Fruit fly (Drosophila melanogaster) Kc167 (cell line): ENCODE data around the gene CG12541.

Experiments
- Myc ChIP-seq: fragments of >200 bp; optimal IDR thresholded peaks from 2 replicates; lab custom pipeline; 2017; ENCODE audit warnings: missing external identifiers
- Sin3A ChIP-seq: fragments of >200 bp; optimal IDR thresholded peaks from 2 replicates; lab custom pipeline; 2018; ENCODE audit warnings: missing external identifiers
- h ChIP-seq: fragments of >200 bp; optimal IDR thresholded peaks from 3 replicates; lab custom pipeline; 2018; ENCODE audit warnings: missing external identifiers
- insv ChIP-seq: fragments of >200 bp; optimal IDR thresholded peaks from 3 replicates; lab custom pipeline; 2018; ENCODE audit warnings: missing external identifiers
- psq ChIP-seq: fragments of >200 bp; optimal IDR thresholded peaks from 2 replicates; lab custom pipeline; 2017; ENCODE audit warnings: missing external identifiers
- ttk ChIP-seq: sonication (Bioruptor generic); optimal IDR thresholded peaks from 2 replicates; lab custom pipeline; 2017; ENCODE audit warnings: missing external identifiers

The CG12541 gene

DNA sequence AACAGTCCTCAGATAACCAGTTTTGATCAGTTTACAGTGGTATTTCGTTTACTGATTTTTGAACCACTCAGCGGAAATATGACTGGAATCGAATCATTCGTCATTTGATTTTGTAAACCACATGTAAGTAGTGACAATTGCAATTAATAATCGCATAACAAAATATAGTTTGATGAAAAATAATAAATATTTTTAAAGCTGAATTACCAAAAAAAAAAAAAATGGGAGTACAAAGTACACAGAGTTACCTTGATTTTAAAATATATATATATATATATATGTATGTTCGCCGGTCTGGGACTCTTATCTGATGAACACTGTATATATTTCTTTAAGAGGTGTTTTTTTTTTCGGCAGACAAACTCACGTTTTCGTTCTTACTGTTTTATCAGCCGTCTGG, 1.4 kb upstream of the CG12541 start:
- TF ChIP-seq Sin3A (lab: Kevin White, UChicago): no peak
- no peak for TF ChIP-seq psq (lab: Kevin White, UChicago)
- TF ChIP-seq h (lab: Kevin White, UChicago): no peak
- no peak for TF ChIP-seq ttk
- TF ChIP-seq Myc (lab: Kevin White, UChicago): no peak
- no peak for TF ChIP-seq insv (lab: Kevin White, UChicago)

DNA sequence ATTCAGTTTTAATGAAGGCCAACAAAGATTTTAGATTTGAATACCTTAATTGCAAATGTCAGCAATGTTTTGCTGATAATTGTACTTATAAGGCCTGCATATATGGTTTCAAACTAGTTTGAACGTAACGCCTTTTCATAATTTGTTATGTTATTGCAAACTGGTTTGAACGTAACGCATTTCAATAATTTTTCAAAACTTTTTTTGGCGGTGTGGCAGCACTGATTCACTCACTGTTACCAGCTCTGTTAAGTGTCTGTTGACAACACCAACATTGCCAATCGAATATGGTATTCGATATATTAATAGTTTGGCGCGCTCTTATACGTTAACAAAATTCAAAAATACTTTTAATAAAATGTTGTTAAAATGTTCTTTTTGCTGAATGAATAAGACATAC, 756 bp upstream of the CG12541 start:
- peak; percentile 68 for TF ChIP-seq psq (lab: Kevin White, UChicago)
- TF ChIP-seq insv (lab: Kevin White, UChicago): no peak
- TF ChIP-seq Myc (lab: Kevin White, UChicago): no peak

DNA sequence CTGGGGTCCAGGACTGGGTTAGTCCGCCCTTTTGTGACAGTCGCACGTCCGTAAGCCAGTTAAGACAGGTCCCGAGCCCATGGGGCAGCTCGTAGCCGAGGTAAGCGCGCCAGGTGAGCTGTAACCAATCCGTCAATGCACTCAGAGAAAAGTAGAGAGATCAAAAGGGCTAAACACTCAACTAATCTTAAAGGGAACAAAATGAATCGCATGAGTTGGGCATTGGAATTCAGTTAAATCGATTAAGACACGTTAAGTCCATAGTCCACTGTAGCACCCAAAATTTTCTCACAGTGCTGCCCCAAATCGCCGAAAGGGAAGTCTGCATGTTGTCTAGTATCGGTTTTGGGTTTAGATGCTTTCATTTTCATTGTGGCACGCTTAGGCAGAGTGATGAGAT, 2.3 kb downstream of the CG12541 start:
- TF ChIP-seq h (lab: Kevin White, UChicago) (no peak), insv (lab: Kevin White, UChicago) (no peak), Sin3A (lab: Kevin White, UChicago) (no peak), ttk (no peak), Myc (lab: Kevin White, UChicago) (no peak), psq (lab: Kevin White, UChicago) (no peak)

DNA sequence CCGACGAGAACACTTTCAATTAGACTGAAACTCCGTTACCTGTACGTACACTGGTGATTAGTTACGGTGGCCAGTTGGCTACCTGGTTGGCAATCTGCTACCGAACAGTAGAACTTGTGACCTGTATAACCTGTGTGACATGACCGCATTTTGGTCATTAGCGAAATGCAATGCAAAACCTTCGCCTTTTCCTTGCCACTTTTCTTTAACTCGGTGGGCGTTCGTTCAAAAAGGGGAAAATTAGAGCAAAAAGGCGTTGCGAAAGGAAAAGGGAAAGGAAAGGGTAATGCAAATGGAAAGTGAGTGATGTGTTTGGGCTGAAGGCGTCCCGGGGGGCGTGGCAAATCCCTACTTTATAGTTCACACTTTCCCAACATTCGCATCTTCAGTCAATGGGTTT, 6.9 kb downstream of the CG12541 start:
- TF ChIP-seq Myc (lab: Kevin White, UChicago): no peak
- no peak for TF ChIP-seq insv (lab: Kevin White, UChicago)
- TF ChIP-seq Sin3A (lab: Kevin White, UChicago): no peak
- TF ChIP-seq ttk: no peak
- TF ChIP-seq h (lab: Kevin White, UChicago): no peak
- TF ChIP-seq psq (lab: Kevin White, UChicago): no peak

DNA sequence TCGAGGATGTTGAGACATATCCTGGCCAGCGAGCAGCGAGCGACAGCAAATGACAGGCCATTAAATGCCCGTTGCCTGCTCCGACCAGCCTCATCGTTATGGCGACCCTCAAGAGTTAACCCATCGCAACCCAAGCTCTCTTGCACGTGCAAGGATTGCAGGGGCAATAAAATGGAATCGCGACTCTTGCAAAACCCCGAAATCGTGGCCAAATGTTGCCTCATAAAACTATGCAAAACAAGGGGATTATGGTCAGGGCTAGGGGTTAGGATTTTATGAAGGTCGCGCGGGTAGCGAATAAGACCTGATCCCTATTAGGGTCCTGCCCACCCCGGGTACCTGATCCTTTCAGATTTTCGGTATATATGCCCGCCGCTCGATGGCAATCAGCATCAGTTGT, 16.8 kb downstream of the CG12541 start, which contains the start of gene nullo:
Gene nullo, plus strand, starts transcription at position 390 of the 400 bp plus-strand sequence.
- no peak for TF ChIP-seq insv (lab: Kevin White, UChicago)
- TF ChIP-seq h (lab: Kevin White, UChicago): no peak
- TF ChIP-seq Myc (lab: Kevin White, UChicago): no peak
- TF ChIP-seq Sin3A (lab: Kevin White, UChicago): no peak
- no peak for TF ChIP-seq psq (lab: Kevin White, UChicago)
- TF ChIP-seq ttk: no peak

DNA sequence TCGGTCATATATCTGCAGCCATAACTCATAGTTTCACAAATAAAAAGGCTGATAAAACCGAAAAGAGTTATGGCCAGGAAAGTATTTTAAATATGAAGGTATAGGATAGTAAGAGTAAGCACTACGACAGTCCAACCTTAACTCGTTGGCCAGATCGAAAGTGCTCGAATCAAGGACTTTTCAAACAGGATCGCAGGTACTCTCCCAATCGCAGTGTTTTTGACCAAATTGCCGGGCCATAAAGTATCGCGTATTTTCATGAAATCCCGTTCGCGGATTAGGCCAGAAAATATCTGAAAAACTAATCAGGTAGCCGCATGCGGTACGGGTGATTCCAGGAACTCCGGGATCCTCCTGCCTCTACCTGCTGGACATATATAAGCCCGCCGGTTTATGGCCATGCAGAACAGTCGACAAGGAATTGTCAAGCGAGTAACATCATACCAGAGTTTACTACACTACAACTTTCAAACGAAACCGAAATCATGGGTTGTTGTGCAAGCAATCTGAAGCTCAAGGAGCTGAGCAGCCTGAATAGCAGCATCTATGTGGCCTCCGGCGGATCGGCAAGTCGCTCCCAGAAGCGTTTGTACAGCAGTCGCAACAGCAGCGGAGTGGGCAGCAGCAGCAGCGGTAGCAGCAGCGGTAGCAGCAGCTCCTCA, 25.5 kb downstream of the CG12541 start, which contains the start of gene CG14427:
Gene CG14427, plus strand, starts transcription at position 399 of the 662 bp plus-strand sequence.
- no peak for TF ChIP-seq insv (lab: Kevin White, UChicago)
- no peak for TF ChIP-seq Myc (lab: Kevin White, UChicago)
- no peak for TF ChIP-seq psq (lab: Kevin White, UChicago)
- no peak for TF ChIP-seq h (lab: Kevin White, UChicago)

DNA sequence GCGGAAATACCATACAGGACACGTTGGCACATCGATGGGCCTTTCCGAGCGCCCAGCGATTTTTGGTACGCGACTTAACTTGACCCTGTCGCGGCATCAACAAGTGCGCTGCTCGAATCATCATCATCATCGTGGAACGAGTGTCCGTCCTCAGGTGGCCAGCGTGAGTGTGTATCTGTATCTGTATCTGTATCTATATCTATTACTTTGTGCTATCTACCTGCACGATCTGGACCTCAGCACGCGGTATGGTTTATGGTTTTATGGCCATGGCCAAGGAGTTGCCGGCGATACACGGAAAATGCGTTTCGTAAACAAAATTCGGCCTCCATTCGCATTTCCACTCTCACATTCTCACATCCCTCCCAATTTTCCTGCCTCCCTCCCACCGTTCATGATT, 28.8 kb downstream of the CG12541 start:
- TF ChIP-seq insv (lab: Kevin White, UChicago) (no peak), Sin3A (lab: Kevin White, UChicago) (no peak), psq (lab: Kevin White, UChicago) (no peak), ttk (no peak), Myc (lab: Kevin White, UChicago) (no peak), h (lab: Kevin White, UChicago) (no peak)

DNA sequence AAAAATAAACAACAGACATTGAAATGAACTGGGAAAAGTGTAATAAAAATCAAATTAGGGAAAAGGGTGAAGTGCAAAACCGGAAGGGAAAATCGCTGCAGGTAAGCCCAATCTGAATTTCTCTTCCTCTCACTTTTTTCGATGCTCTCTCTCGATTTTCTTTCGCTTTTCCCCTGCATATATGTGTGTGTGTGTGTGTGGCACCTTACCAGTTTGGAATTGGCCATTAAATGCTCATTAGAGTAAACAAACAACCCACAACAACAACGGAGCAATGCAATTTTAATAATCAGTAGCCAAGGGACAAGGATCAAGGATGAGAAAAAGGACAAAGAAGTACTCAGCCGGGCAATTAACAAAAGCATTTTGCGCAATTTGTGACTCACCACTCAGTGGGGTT, 31.0 kb downstream of the CG12541 start:
- TF ChIP-seq insv (lab: Kevin White, UChicago) (no peak), ttk (no peak), psq (lab: Kevin White, UChicago) (no peak), h (lab: Kevin White, UChicago) (no peak), Myc (lab: Kevin White, UChicago) (no peak), Sin3A (lab: Kevin White, UChicago) (no peak)

DNA sequence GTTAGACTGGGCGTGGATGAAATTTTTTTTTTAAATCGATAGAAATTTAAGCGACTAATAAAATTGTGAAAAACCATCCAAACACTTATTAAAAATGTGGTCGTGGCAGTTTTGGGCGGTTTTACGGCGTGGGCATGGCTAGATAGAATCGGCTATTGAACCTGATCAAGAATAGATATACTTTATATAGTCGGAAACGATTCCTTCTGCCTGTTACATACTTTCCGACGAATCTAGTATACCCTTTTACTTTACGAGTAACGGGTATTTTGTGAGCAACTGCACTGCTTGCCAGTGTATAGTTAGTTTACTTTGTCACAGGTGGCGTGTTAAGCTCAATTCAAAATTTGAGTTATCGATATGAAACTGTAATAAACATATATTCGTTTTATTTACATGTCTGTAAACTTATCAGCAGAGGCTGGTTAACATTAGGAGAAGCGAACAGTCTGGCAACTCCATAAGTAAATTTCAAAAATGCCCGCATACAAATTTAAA, 50.9 kb downstream of the CG12541 start:
- no peak for TF ChIP-seq psq (lab: Kevin White, UChicago)
- TF ChIP-seq Myc (lab: Kevin White, UChicago): no peak
- TF ChIP-seq ttk: no peak
- TF ChIP-seq insv (lab: Kevin White, UChicago): no peak
- TF ChIP-seq h (lab: Kevin White, UChicago): no peak
- TF ChIP-seq Sin3A (lab: Kevin White, UChicago): no peak

DNA sequence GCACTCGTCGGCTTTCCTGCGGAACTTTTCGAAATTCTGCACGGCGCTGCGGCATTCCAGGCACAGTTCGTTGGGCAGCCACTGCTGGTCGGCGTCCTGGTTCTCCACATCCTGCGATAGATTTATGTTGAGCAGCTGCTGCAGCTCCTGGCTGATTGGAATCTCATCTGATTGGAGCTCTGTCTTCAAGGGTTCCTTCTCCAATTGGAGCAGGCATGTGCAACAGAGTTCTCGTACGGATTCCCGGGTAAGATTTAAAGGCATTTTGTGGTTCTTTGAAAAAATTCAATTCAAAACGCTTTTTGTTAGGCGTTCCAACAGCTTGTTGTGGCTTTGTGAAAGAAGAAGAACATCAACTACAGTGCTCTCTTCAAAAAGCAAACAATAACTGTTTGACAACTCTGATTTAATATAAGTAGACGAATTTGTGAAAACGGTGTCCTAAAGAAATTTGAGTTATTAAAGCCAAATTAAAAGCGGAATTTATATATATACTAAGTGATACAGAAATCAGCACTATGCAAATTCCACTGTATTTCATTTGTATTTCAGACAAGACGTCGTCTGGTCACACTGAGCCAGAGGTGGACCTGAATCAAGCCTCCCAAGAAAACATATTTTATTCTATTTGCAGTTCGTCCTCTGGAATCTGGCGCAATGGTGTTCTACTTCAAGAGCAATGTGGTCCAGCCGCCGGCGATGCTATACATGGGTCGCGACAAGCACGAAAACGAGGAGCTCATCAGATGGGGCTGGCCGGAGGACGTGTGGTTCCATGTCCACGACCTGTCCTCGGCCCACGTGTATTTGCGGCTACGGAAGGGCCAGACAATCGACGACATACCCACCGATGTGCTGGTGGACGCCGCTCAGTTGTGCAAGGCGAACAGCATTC, 52.3 kb downstream of the CG12541 start, which contains the start of the genes CG3032 and CG4593:
Gene CG3032, minus strand, starts transcription at position 562 of the 895 bp plus-strand sequence.
Gene CG4593, plus strand, starts transcription at position 568 of the 895 bp plus-strand sequence.
- TF ChIP-seq psq (lab: Kevin White, UChicago) (no peak), insv (lab: Kevin White, UChicago) (no peak), Sin3A (lab: Kevin White, UChicago) (no peak), Myc (lab: Kevin White, UChicago) (no peak), h (lab: Kevin White, UChicago) (no peak), ttk (no peak)

DNA sequence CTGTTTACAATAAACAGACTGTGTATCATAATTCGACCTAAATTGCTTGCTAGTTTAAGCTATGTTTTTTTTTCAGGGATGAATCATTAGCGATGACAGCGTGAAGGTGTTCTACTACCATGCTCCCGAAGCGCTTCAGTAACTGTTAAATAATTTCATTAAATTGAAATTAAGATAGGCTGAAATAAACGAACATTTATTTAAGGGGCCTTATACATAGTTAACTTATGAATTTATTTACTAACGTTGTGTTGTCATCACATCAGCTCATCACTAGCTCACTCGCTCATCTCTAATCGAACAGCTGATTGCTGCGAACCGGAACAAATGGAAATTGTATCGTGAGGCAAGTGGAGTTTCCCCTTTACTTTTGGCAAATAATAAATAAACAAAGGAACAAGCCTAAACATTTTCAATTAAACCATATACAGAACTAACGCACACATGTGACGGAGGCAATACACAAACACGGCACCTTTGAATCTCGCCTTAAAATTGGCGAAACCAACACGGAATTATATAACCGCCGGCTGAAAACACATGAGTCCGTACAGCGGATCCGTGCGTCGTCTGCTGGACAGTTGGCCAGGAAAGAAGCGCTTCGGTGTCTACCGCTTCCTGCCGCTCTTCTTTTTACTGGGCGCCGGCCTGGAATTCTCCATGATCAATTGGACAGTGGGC, 54.6 kb downstream of the CG12541 start, which contains the start of the genes cm, sloth1 and sloth2:
Gene cm, minus strand, starts transcription at position 83 of the 681 bp plus-strand sequence.
Gene sloth1, plus strand, starts transcription at position 295 of the 681 bp plus-strand sequence.
Gene sloth2, plus strand, starts transcription at position 295 of the 681 bp plus-strand sequence.
- TF ChIP-seq psq (lab: Kevin White, UChicago) (no peak), Sin3A (lab: Kevin White, UChicago) (no peak), insv (lab: Kevin White, UChicago) (no peak), Myc (lab: Kevin White, UChicago) (no peak), ttk (no peak), h (lab: Kevin White, UChicago) (no peak)
